Fruit fly (Drosophila melanogaster) whole organism, prepupa: ENCODE results near the gene NimC1.

Experiments
- Blimp-1 ChIP-seq: fragments of 200-800 bp; sonication (Bioruptor generic); optimal IDR thresholded peaks from 3 replicates; lab custom pipeline; 2017; ENCODE audit warnings: missing biosample characterization, missing genetic modification characterization, mild to moderate bottlenecking, moderate library complexity, missing genetic modification reagents
- CG10631 ChIP-seq: fragments of 200-800 bp; sonication (Bioruptor generic); optimal IDR thresholded peaks from 2 replicates; lab custom pipeline; 2016; ENCODE audit warnings: missing biosample characterization, missing genetic modification characterization
- CG11294 ChIP-seq: fragments of 200-800 bp; sonication (Bioruptor generic); IDR thresholded peaks from 2 replicates; pipeline ENCODE4 v1.3.6; 2022; ENCODE audit warnings: missing biosample characterization, missing genetic modification characterization
- CG11762 ChIP-seq: fragments of 200-800 bp; sonication (Bioruptor generic); optimal IDR thresholded peaks from 3 replicates; lab custom pipeline; 2016; ENCODE audit warnings: missing biosample characterization, missing genetic modification characterization; ENCODE audit not compliant: insufficient read depth
- CG15336 ChIP-seq: fragments of 200-800 bp; sonication (Bioruptor generic); IDR thresholded peaks from 2 replicates; pipeline ENCODE4 v1.3.6; 2022; ENCODE audit warnings: missing biosample characterization, missing genetic modification characterization
- CG3032 ChIP-seq: fragments of 200-800 bp; optimal IDR thresholded peaks from 2 replicates; lab custom pipeline; 2019; ENCODE audit warnings: missing biosample characterization, mild to moderate bottlenecking, missing genetic modification characterization, moderate library complexity
- CG31627 ChIP-seq: fragments of 200-800 bp; sonication (Bioruptor generic); optimal IDR thresholded peaks from 3 replicates; lab custom pipeline; 2016; ENCODE audit warnings: missing biosample characterization, missing genetic modification characterization
- CG32006 ChIP-seq: fragments of 200-800 bp; sonication (Bioruptor generic); optimal IDR thresholded peaks from 3 replicates; lab custom pipeline; 2017; ENCODE audit warnings: missing biosample characterization, mild to moderate bottlenecking, missing genetic modification characterization
- CG34406 ChIP-seq: fragments of 200-800 bp; sonication (Bioruptor generic); optimal IDR thresholded peaks from 3 replicates; lab custom pipeline; 2016; ENCODE audit warnings: missing biosample characterization, missing genetic modification characterization
- CG3919 ChIP-seq: fragments of 200-800 bp; sonication (Bioruptor generic); optimal IDR thresholded peaks from 3 replicates; lab custom pipeline; 2016; ENCODE audit warnings: missing biosample characterization, missing genetic modification characterization
- CG4318 ChIP-seq: fragments of 200-800 bp; sonication (Bioruptor generic); optimal IDR thresholded peaks from 3 replicates; lab custom pipeline; 2017; ENCODE audit warnings: missing biosample characterization, mild to moderate bottlenecking, missing genetic modification characterization
- CG6276 ChIP-seq: fragments of 200-800 bp; sonication (Bioruptor generic); optimal IDR thresholded peaks from 2 replicates; lab custom pipeline; 2017; ENCODE audit warnings: missing biosample characterization, mild to moderate bottlenecking, missing genetic modification characterization
- CG6792 ChIP-seq: fragments of 200-800 bp; sonication (Bioruptor generic); optimal IDR thresholded peaks from 3 replicates; lab custom pipeline; 2016; ENCODE audit warnings: missing biosample characterization, missing genetic modification characterization
- CG6854 ChIP-seq: fragments of 200-800 bp; sonication (Bioruptor generic); optimal IDR thresholded peaks from 2 replicates; lab custom pipeline; 2017; ENCODE audit warnings: missing biosample characterization, mild to moderate bottlenecking, missing genetic modification characterization
- CG8119 ChIP-seq: fragments of 200-800 bp; sonication (Bioruptor generic); IDR thresholded peaks from 3 replicates; pipeline ENCODE4 v1.3.6; 2022; ENCODE audit warnings: missing biosample characterization, missing genetic modification characterization
- CG8319 ChIP-seq: fragments of 200-800 bp; sonication (Bioruptor generic); optimal IDR thresholded peaks from 3 replicates; lab custom pipeline; 2016; ENCODE audit warnings: missing biosample characterization, missing genetic modification characterization
- CG8632 ChIP-seq: fragments of 200-800 bp; sonication (Bioruptor generic); optimal IDR thresholded peaks from 3 replicates; lab custom pipeline; 2016; ENCODE audit warnings: missing biosample characterization, missing genetic modification characterization
- CG9139 ChIP-seq: fragments of 200-800 bp; sonication (Bioruptor generic); optimal IDR thresholded peaks from 3 replicates; lab custom pipeline; 2017; ENCODE audit warnings: missing biosample characterization, mild to moderate bottlenecking, missing genetic modification characterization
- Eip75B ChIP-seq: fragments of 200-800 bp; sonication (Bioruptor generic); optimal IDR thresholded peaks from 3 replicates; lab custom pipeline; 2016; ENCODE audit warnings: missing biosample characterization, missing genetic modification characterization
- Eip78C ChIP-seq: fragments of 200-800 bp; sonication (Bioruptor generic); peaks from one replicate; lab custom pipeline; 2016; ENCODE audit warnings: missing biosample characterization, missing genetic modification characterization
- Ets21C ChIP-seq: fragments of 200-800 bp; sonication (Bioruptor generic); optimal IDR thresholded peaks from 3 replicates; lab custom pipeline; 2016; ENCODE audit warnings: missing biosample characterization, missing genetic modification characterization
- Hr38 ChIP-seq: sonication (Bioruptor generic); optimal IDR thresholded peaks from 2 replicates; lab custom pipeline; 2016; ENCODE audit warnings: missing biosample characterization, missing genetic modification characterization
- Hr39 ChIP-seq: fragments of 200-800 bp; sonication (Bioruptor generic); optimal IDR thresholded peaks from 2 replicates; lab custom pipeline; 2016; ENCODE audit warnings: missing biosample characterization, missing genetic modification characterization
- Hr4 ChIP-seq: fragments of 200-800 bp; sonication (Bioruptor generic); optimal IDR thresholded peaks from 3 replicates; lab custom pipeline; 2016; ENCODE audit warnings: missing biosample characterization, missing genetic modification characterization
- Smox ChIP-seq: fragments of 200-800 bp; sonication (Bioruptor generic); optimal IDR thresholded peaks from 3 replicates; lab custom pipeline; 2016; ENCODE audit warnings: missing biosample characterization, missing genetic modification characterization
- Sox102F ChIP-seq: fragments of 200-800 bp; sonication (Bioruptor generic); optimal IDR thresholded peaks from 2 replicates; lab custom pipeline; 2016; ENCODE audit warnings: missing biosample characterization, mild to moderate bottlenecking, missing genetic modification characterization
- Sox15 ChIP-seq: fragments of 200-800 bp; sonication (Bioruptor generic); optimal IDR thresholded peaks from 3 replicates; lab custom pipeline; 2016; ENCODE audit warnings: missing biosample characterization, missing genetic modification characterization
- acj6 ChIP-seq: fragments of 200-800 bp; sonication (Bioruptor generic); optimal IDR thresholded peaks from 3 replicates; lab custom pipeline; 2016; ENCODE audit warnings: missing biosample characterization, missing genetic modification characterization
- cyc ChIP-seq: fragments of 200-800 bp; sonication (Bioruptor generic); optimal IDR thresholded peaks from 3 replicates; lab custom pipeline; 2016; ENCODE audit warnings: missing biosample characterization, missing genetic modification characterization
- dac ChIP-seq: fragments of 200-800 bp; sonication (Bioruptor generic); optimal IDR thresholded peaks from 2 replicates; lab custom pipeline; 2017; ENCODE audit warnings: missing biosample characterization, mild to moderate bottlenecking, missing genetic modification characterization
- eg ChIP-seq: fragments of 200-800 bp; sonication (Bioruptor generic); IDR thresholded peaks from 3 replicates; pipeline ENCODE4 v1.3.6; 2022; ENCODE audit warnings: missing biosample characterization, missing genetic modification characterization
- esn ChIP-seq: fragments of 200-800 bp; sonication (Bioruptor generic); optimal IDR thresholded peaks from 2 replicates; lab custom pipeline; 2016; ENCODE audit warnings: missing biosample characterization, mild to moderate bottlenecking, missing genetic modification characterization, moderate library complexity
- fd85E ChIP-seq: fragments of 200-800 bp; sonication (Bioruptor generic); optimal IDR thresholded peaks from 3 replicates; lab custom pipeline; 2016; ENCODE audit warnings: missing biosample characterization, missing genetic modification characterization
- fkh ChIP-seq: fragments of 200-800 bp; sonication (Bioruptor generic); optimal IDR thresholded peaks from 3 replicates; lab custom pipeline; 2017; ENCODE audit warnings: missing biosample characterization, mild to moderate bottlenecking, missing genetic modification characterization, moderate library complexity
- lz ChIP-seq: fragments of 200-800 bp; sonication (Bioruptor generic); optimal IDR thresholded peaks from 3 replicates; lab custom pipeline; 2016; ENCODE audit warnings: missing biosample characterization, missing genetic modification characterization
- salr ChIP-seq, 2 experiments: fragments of 200-800 bp; sonication (Bioruptor generic); optimal IDR thresholded peaks; 3 replicates each; lab custom pipeline; 2016 to 2018; ENCODE audit warnings: missing biosample characterization in 2 of 2, missing genetic modification characterization in 2 of 2, mild to moderate bottlenecking in 1 of 2
- svp ChIP-seq: fragments of 200-800 bp; sonication (Bioruptor generic); peaks from one replicate; lab custom pipeline; 2016; ENCODE audit warnings: missing biosample characterization, missing genetic modification characterization
- topi ChIP-seq: fragments of 200-800 bp; sonication (Bioruptor generic); optimal IDR thresholded peaks from 3 replicates; lab custom pipeline; 2016; ENCODE audit warnings: missing biosample characterization, missing genetic modification characterization
- vri ChIP-seq: fragments of 200-800 bp; sonication (Bioruptor generic); optimal IDR thresholded peaks from 3 replicates; lab custom pipeline; 2016; ENCODE audit warnings: missing biosample characterization, mild to moderate bottlenecking, missing genetic modification characterization

The NimC1 gene

DNA sequence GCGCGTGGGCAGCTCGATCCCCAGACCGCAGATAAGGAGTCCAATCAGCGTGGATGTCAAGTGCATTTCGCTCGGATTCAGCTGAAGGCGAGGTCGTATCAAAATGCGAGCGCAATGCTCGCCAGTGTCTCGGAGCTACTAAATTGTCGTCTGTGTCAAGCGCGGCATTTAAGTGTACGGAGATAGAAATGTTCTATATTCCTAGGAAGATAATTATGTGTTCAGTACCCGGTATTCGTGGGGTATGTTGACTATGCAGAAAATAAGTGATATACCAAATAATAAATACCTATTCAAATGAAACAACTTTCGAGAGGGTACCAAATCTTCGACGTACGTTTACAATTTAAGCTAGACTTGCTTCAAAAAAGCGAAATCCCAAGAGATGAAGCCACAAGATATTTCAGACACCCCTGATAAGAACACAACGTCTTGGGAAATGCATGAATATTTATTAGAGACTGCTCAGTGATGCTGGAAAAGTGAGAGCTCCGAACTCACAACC lies 8.7 kb downstream of the NimC1 start, which contains the start of gene NimB3:
Gene NimB3, minus strand, starts transcription at position 140 of the 505 bp plus-strand sequence.
- TF ChIP-seq CG8319 (GFP tag; lab: Kevin White, UChicago), result no peak
- TF ChIP-seq Smox (GFP tag; lab: Kevin White, UChicago), result peak; percentile 5
- TF ChIP-seq CG6792, result no peak
- no peak for TF ChIP-seq CG11762
- TF ChIP-seq CG9139 (GFP tag; lab: Kevin White, UChicago), result no peak
- no peak for TF ChIP-seq acj6 (GFP tag; lab: Kevin White, UChicago)
- TF ChIP-seq Blimp-1 (GFP tag; lab: Kevin White, UChicago), result no peak
- no peak for TF ChIP-seq CG8632 (GFP tag; lab: Kevin White, UChicago)
- TF ChIP-seq CG11294, result no peak
- TF ChIP-seq esn (GFP tag; lab: Kevin White, UChicago), result no peak
- peak; percentile 27 for TF ChIP-seq CG31627 (GFP tag; lab: Kevin White, UChicago)
- TF ChIP-seq CG8119 (GFP tag; lab: Robert Waterston, UW), result no peak
- TF ChIP-seq CG10631 (GFP tag; lab: Kevin White, UChicago), result no peak
- TF ChIP-seq CG15336 (GFP tag; lab: Robert Waterston, UW), result no peak
- TF ChIP-seq Sox15 (GFP tag; lab: Kevin White, UChicago), result no peak
- TF ChIP-seq cyc (GFP tag; lab: Kevin White, UChicago), result no peak
- peak; percentile 61 for TF ChIP-seq Eip78C (GFP tag; lab: Kevin White, UChicago)
- TF ChIP-seq Hr39 (GFP tag; lab: Kevin White, UChicago), result peak; percentile 3
- peak; percentile 1 for TF ChIP-seq vri
- no peak for TF ChIP-seq CG6276 (GFP tag; lab: Kevin White, UChicago)
- no peak for TF ChIP-seq lz (GFP tag; lab: Kevin White, UChicago)
- TF ChIP-seq topi (GFP tag; lab: Kevin White, UChicago), result peak; percentile 24
- no peak for TF ChIP-seq CG4318 (GFP tag; lab: Kevin White, UChicago)
- TF ChIP-seq fkh (GFP tag; lab: Kevin White, UChicago), result no peak
- no peak for TF ChIP-seq CG6854
- TF ChIP-seq Hr4 (GFP tag; lab: Kevin White, UChicago), result no peak
- TF ChIP-seq salr (GFP tag; optimal IDR thresholded peaks at IDR 0.05; lab: Kevin White, UChicago), result no peak
- peak; percentile 97 for TF ChIP-seq svp (GFP tag; lab: Kevin White, UChicago)
- TF ChIP-seq Ets21C (GFP tag; lab: Kevin White, UChicago), result no peak
- TF ChIP-seq CG3919 (GFP tag; lab: Kevin White, UChicago), result no peak
- peak; percentile 13 for TF ChIP-seq CG32006 (GFP tag; lab: Kevin White, UChicago)
- no peak for TF ChIP-seq eg (GFP tag; lab: Robert Waterston, UW)
- TF ChIP-seq Hr38, result no peak
- no peak for TF ChIP-seq CG3032 (tag; lab: Kevin White, UChicago)
- TF ChIP-seq dac (GFP tag; lab: Kevin White, UChicago), result no peak
- TF ChIP-seq Sox102F (GFP tag; lab: Kevin White, UChicago), result peak; percentile 5

DNA sequence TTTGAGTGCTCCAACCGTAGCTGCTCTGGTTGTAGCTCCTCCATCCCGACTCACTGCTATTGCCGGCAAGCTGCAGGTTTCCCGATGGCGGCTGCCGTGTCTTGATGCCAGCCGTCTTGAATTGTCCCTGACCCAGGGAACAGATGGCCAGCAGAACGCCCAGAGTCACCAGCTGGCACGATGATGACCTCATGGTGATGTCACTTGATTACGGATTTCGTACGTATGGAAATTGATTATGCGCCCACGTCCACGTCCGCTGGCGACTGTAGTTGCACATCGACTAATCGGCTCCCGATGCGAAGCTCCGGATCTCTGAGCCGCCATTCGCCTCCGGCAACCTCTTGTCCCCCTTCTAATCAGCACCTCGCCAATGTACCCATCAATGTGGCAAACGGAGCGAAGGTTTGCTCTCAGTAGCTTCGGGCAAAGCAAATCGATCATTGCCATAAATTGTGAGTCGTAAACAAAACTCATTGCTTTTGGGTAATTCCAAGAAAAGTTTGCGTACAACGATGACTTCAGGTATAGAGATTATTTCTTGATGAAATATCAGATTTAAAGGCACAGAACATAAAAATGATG lies 9.7 kb downstream of the NimC1 start, which contains the start of gene NimB2:
Gene NimB2, minus strand, starts transcription at position 287 of the 585 bp plus-strand sequence.
- TF ChIP-seq Eip78C (GFP tag; lab: Kevin White, UChicago) (peak; percentile 16), fd85E (GFP tag; lab: Kevin White, UChicago) (no peak), esn (GFP tag; lab: Kevin White, UChicago) (no peak), Hr4 (GFP tag; lab: Kevin White, UChicago) (no peak), CG34406 (no peak), svp (GFP tag; lab: Kevin White, UChicago) (peak; percentile 94), Eip75B (GFP tag; lab: Kevin White, UChicago) (no peak), Smox (GFP tag; lab: Kevin White, UChicago) (no peak)
